Worm (Caenorhabditis elegans): ENCODE measurements around the gene Y82E9BL.6.

DNA sequence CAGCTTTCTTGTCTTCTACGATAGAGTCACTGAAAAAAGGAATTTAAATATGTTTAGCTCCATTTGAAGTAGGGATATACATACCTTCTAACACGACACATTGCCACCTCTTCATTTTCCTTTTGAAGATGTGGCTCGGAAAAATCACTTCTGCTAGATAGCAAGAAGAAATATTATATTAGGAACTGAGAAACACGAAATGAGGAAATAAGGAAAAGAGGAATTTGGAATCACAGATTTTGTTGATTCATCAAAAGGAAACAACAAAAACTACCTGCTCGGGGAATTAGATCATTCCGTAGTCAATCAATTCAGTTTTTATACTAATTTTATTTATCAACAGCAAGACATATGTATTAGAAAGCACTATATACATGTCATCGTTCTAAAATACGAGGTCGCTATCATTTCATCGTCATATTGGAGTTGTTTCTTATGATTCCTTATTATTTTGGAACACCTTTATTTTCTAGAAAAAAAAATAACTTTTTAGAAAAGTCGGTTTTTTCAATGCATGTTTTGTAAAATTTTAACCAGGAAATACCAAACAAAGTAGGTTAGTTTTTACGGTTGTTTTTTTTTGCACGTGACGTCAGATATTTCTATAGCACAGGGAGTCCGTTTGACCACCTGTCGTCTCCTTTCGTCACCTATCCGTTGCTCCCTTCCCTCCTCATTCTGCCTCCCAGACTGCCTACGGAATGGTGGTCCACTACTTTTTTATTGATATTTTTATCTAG lies 35.1 kb upstream of the Y82E9BL.6 start, which contains the start of the genes pals-21 and Y82E9BR.6:
- TF ChIP-seq nhr-76 (tag; optimal IDR thresholded peaks at IDR 0.05) (no peak), pha-4 (tag; optimal IDR thresholded peaks at IDR 0.05) (no peak), mls-2 (tag; optimal IDR thresholded peaks at IDR 0.05) (no peak), nhr-237 (tag; optimal IDR thresholded peaks at IDR 0.05) (no peak), unc-62 (GFP tag; optimal IDR thresholded peaks at IDR 0.05) (no peak), lsy-2 (tag; optimal IDR thresholded peaks at IDR 0.05) (no peak), ztf-11 (tag; optimal IDR thresholded peaks at IDR 0.05) (no peak), snpc-4 (tag; optimal IDR thresholded peaks at IDR 0.05) (no peak), unc-120 (tag; optimal IDR thresholded peaks at IDR 0.05; ENCODE audit: poor library complexity, severe bottlenecking) (no peak), lin-13 (tag; optimal IDR thresholded peaks at IDR 0.05) (no peak)

Data from whole organism, mixed stage, embryonic.